Fruit fly (Drosophila melanogaster) whole organism, wandering third instar larva: ENCODE results near the gene EMC6.

ENCODE experiments used
- CG32264 ChIP-seq: fragments of 200-800 bp; sonication (Bioruptor generic); optimal IDR thresholded peaks from 2 replicates; lab custom pipeline; 2016; ENCODE audit warnings: missing biosample characterization, missing genetic modification characterization
- br ChIP-seq: fragments of 200-800 bp; sonication (Bioruptor generic); optimal IDR thresholded peaks from 2 replicates; lab custom pipeline; 2016; ENCODE audit warnings: missing biosample characterization, missing genetic modification characterization
- dmrt93B ChIP-seq: fragments of 200-800 bp; sonication (Bioruptor generic); optimal IDR thresholded peaks from 2 replicates; lab custom pipeline; 2018; ENCODE audit warnings: missing biosample characterization, mild to moderate bottlenecking, missing genetic modification characterization
- jim ChIP-seq: fragments of 175-275, 200-325 bp; sonication (Bioruptor generic); optimal IDR thresholded peaks from 2 replicates; lab custom pipeline; 2016; ENCODE audit warnings: missing biosample characterization, mild to moderate bottlenecking, missing genetic modification characterization

DNA sequence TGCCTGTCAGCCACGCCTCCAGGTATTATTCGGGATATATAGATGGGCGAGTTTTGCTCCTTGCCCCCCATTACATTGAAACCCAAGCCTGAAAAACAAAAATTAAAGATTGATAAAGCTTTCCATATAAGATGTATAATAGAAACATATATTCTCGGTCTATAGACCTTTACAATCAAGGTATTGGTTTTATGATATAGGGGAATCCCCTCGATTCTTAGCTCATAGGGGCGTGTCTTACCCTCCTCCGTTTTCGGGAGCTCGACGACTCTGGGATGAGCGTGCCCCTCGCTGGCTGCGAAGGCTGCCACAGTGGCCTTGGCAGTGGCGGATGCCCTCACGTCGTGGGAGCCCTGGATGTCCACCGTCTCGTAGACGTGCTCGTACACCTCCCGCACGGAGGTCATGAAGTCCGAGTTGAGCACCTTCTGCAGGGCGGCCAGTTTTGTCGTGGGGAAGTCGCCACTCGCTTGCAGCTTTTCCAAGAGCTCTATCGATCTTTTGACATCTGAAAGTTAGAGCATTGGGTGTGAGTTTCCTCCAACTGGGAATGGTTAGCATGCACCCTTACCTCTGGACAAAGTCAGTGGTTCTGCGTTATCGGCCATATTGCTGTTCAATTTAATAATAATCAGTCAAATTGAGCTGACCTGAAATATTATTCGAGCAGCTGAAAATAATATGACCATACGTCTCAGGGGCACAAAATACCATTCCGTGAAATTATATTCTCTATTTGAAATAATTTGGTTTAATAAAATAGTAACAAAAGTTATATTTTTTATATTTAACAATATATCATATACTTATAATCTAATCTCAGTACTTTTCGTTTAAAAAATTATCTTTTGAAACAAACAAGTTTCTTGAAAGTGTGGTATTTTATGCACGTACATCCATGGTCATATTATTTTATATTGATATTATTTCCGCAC, 40.4 kb upstream of the EMC6 start, which contains the start of the genes veli and PQBP1:
- no peak for TF ChIP-seq dmrt93B (GFP tag; lab: Kevin White, UChicago)
- no peak for TF ChIP-seq CG32264
- TF ChIP-seq jim (GFP tag; lab: Kevin White, UChicago), result no peak
- TF ChIP-seq br, result no peak
